Fruit fly (Drosophila melanogaster) whole organism, embryonic: Measurements from ENCODE around the gene Ire1.

ENCODE experiments used
- ATbp ChIP-seq: fragments of 200-800 bp; sonication (Bioruptor generic); optimal IDR thresholded peaks from 2 replicates; lab custom pipeline; 2017; ENCODE audit warnings: missing biosample characterization, mild to moderate bottlenecking, missing genetic modification characterization, missing genetic modification reagents
- Aef1 ChIP-seq: fragments of 200-800 bp; sonication (Bioruptor generic); IDR thresholded peaks from 3 replicates; pipeline ENCODE4 v1.3.6; 2022; ENCODE audit warnings: missing biosample characterization, missing genetic modification characterization
- CG10267 ChIP-seq: fragments of 200-800 bp; sonication (Bioruptor generic); optimal IDR thresholded peaks from 2 replicates; lab custom pipeline; 2018; ENCODE audit warnings: missing biosample characterization, mild to moderate bottlenecking, missing genetic modification characterization, moderate library complexity
- CG10565 ChIP-seq: fragments of 200-800 bp; sonication (Bioruptor generic); optimal IDR thresholded peaks from 3 replicates; lab custom pipeline; 2016; ENCODE audit warnings: missing biosample characterization, mild to moderate bottlenecking, missing genetic modification characterization
- CG11504 ChIP-seq: fragments of 200-800 bp; sonication (Bioruptor generic); optimal IDR thresholded peaks from 3 replicates; lab custom pipeline; 2019; ENCODE audit warnings: missing biosample characterization, mild to moderate bottlenecking, missing genetic modification characterization, moderate library complexity
- CG11695 ChIP-seq: fragments of 200-800 bp; sonication (Bioruptor generic); IDR thresholded peaks from 3 replicates; pipeline ENCODE4 v1.3.6; 2022; ENCODE audit warnings: missing biosample characterization, missing genetic modification characterization
- CG11696 ChIP-seq: fragments of 200-800 bp; sonication (Bioruptor generic); IDR thresholded peaks from 2 replicates; pipeline ENCODE4 v1.3.6; 2022; ENCODE audit warnings: missing biosample characterization, missing genetic modification characterization
- CG12391 ChIP-seq: fragments of 200-800 bp; sonication (Bioruptor generic); optimal IDR thresholded peaks from 3 replicates; lab custom pipeline; 2018; ENCODE audit warnings: missing biosample characterization, mild to moderate bottlenecking, missing genetic modification characterization, moderate library complexity
- CG14014 ChIP-seq: fragments of 200-800 bp; sonication (Bioruptor generic); IDR thresholded peaks from 2 replicates; pipeline ENCODE4 v1.3.6; 2022; ENCODE audit warnings: missing biosample characterization, missing genetic modification characterization
- CG14710 ChIP-seq: fragments of 200-800 bp; sonication (Bioruptor generic); optimal IDR thresholded peaks from 3 replicates; lab custom pipeline; 2019; ENCODE audit warnings: missing biosample characterization, mild to moderate bottlenecking, missing genetic modification characterization, moderate library complexity
- CG14860 ChIP-seq: fragments of 200-800 bp; sonication (Bioruptor generic); IDR thresholded peaks from 3 replicates; pipeline ENCODE4 v1.3.6; 2022; ENCODE audit warnings: missing biosample characterization, missing genetic modification characterization; ENCODE audit not compliant: partially characterized antibody
- CG16779 ChIP-seq: fragments of 200-800 bp; sonication (Bioruptor generic); IDR thresholded peaks from 2 replicates; pipeline ENCODE4 v1.3.6; 2022; ENCODE audit warnings: missing biosample characterization, missing genetic modification characterization
- CG16813 ChIP-seq: fragments of 200-800 bp; sonication (Bioruptor generic); IDR thresholded peaks from 3 replicates; pipeline ENCODE4 v1.3.6; 2022; ENCODE audit warnings: missing biosample characterization, missing genetic modification characterization; ENCODE audit not compliant: partially characterized antibody
- CG16863 ChIP-seq: fragments of 200-800 bp; sonication (Bioruptor generic); optimal IDR thresholded peaks from 3 replicates; lab custom pipeline; 2016; ENCODE audit warnings: missing biosample characterization, missing genetic modification characterization
- CG17359 ChIP-seq: fragments of 200-800 bp; sonication (Bioruptor generic); optimal IDR thresholded peaks from 3 replicates; lab custom pipeline; 2018; ENCODE audit warnings: missing biosample characterization, mild to moderate bottlenecking, missing genetic modification characterization, moderate library complexity
- CG17802 ChIP-seq: fragments of 200-800 bp; sonication (Bioruptor generic); optimal IDR thresholded peaks from 2 replicates; lab custom pipeline; 2018; ENCODE audit warnings: missing biosample characterization, mild to moderate bottlenecking, missing genetic modification characterization, moderate library complexity
- CG18476 ChIP-seq: fragments of 200-800 bp; sonication (Bioruptor generic); optimal IDR thresholded peaks from 2 replicates; lab custom pipeline; 2016; ENCODE audit warnings: missing biosample characterization, mild to moderate bottlenecking, missing genetic modification characterization
- CG2202 ChIP-seq: fragments of 200-800 bp; sonication (Bioruptor generic); optimal IDR thresholded peaks from 2 replicates; lab custom pipeline; 2018; ENCODE audit warnings: missing biosample characterization, mild to moderate bottlenecking, missing genetic modification characterization
- CG30020 ChIP-seq: fragments of 200-800 bp; optimal IDR thresholded peaks from 2 replicates; lab custom pipeline; 2019; ENCODE audit warnings: missing biosample characterization, mild to moderate bottlenecking, missing genetic modification characterization, moderate library complexity
- CG4820 ChIP-seq: fragments of 200-800 bp; sonication (Bioruptor generic); optimal IDR thresholded peaks from 3 replicates; lab custom pipeline; 2016; ENCODE audit warnings: missing biosample characterization, missing genetic modification characterization
- CG7271 ChIP-seq: fragments of 200-800 bp; sonication (Bioruptor generic); optimal IDR thresholded peaks from 2 replicates; lab custom pipeline; 2018; ENCODE audit warnings: missing biosample characterization, mild to moderate bottlenecking, missing genetic modification characterization, moderate library complexity
- CG7987 ChIP-seq: fragments of 200-800 bp; sonication (Bioruptor generic); optimal IDR thresholded peaks from 2 replicates; lab custom pipeline; 2018; ENCODE audit warnings: missing biosample characterization, mild to moderate bottlenecking, missing genetic modification characterization, moderate library complexity
- CG8478 ChIP-seq: fragments of >200 bp; optimal IDR thresholded peaks from 2 replicates; lab custom pipeline; 2018
- Dad ChIP-seq: fragments of 200-800 bp; sonication (Bioruptor generic); optimal IDR thresholded peaks from 3 replicates; lab custom pipeline; 2016; ENCODE audit warnings: missing biosample characterization, missing genetic modification characterization
- Drgx ChIP-seq: fragments of 200-800 bp; sonication (Bioruptor generic); IDR thresholded peaks from 2 replicates; pipeline ENCODE4 v1.3.6; 2022; ENCODE audit warnings: missing biosample characterization, missing genetic modification characterization
- E2f2 ChIP-seq: fragments of 200-800 bp; sonication (Bioruptor generic); IDR thresholded peaks from 2 replicates; pipeline ENCODE4 v1.3.6; 2022; ENCODE audit warnings: missing biosample characterization, missing genetic modification characterization
- Jarid2 ChIP-seq: fragments of 200-800 bp; sonication (Bioruptor generic); optimal IDR thresholded peaks from 3 replicates; lab custom pipeline; 2017; ENCODE audit warnings: mild to moderate bottlenecking, missing biosample characterization, missing genetic modification reagents, missing genetic modification characterization
- Mrtf ChIP-seq: fragments of 200-800 bp; sonication (Bioruptor generic); IDR thresholded peaks from 3 replicates; pipeline ENCODE4 v1.3.6; 2022; ENCODE audit warnings: missing biosample characterization, missing genetic modification characterization
- NC2α ChIP-seq: fragments of 200-800 bp; sonication (Bioruptor generic); optimal IDR thresholded peaks from 2 replicates; lab custom pipeline; 2016; ENCODE audit warnings: missing biosample characterization, missing genetic modification characterization
- Sin3A ChIP-seq: fragments of >200 bp; optimal IDR thresholded peaks from 2 replicates; lab custom pipeline; 2018
- Six4 ChIP-seq: fragments of 200-800 bp; sonication (Bioruptor generic); optimal IDR thresholded peaks from 2 replicates; lab custom pipeline; 2016; ENCODE audit warnings: missing biosample characterization, missing genetic modification characterization
- Sry-β ChIP-seq: fragments of 200-800 bp; sonication (Bioruptor generic); optimal IDR thresholded peaks from 2 replicates; lab custom pipeline; 2018; ENCODE audit warnings: missing biosample characterization, mild to moderate bottlenecking, missing genetic modification characterization, moderate library complexity
- Vsx1 ChIP-seq: fragments of 200-800 bp; sonication (Bioruptor generic); optimal IDR thresholded peaks from 2 replicates; lab custom pipeline; 2017; ENCODE audit warnings: missing biosample characterization, mild to moderate bottlenecking, missing genetic modification characterization, missing genetic modification reagents
- Xrp1 ChIP-seq: fragments of 200-800 bp; sonication (Bioruptor generic); IDR thresholded peaks from 2 replicates; pipeline ENCODE4 v1.3.6; 2022; ENCODE audit warnings: missing biosample characterization, missing genetic modification characterization
- ab ChIP-seq: fragments of 200-800 bp; sonication (Bioruptor generic); optimal IDR thresholded peaks from 2 replicates; lab custom pipeline; 2016; ENCODE audit warnings: missing biosample characterization, missing genetic modification characterization
- bab2 ChIP-seq: fragments of 200-800 bp; sonication (Bioruptor generic); optimal IDR thresholded peaks from 2 replicates; lab custom pipeline; 2016; ENCODE audit warnings: missing biosample characterization, missing genetic modification characterization
- bcd ChIP-seq: fragments of 200-800 bp; sonication (Bioruptor generic); optimal IDR thresholded peaks from 2 replicates; lab custom pipeline; 2017; ENCODE audit warnings: missing biosample characterization, mild to moderate bottlenecking, missing genetic modification characterization
- bsh ChIP-seq, 2 experiments: fragments of 200-800 bp; sonication (Bioruptor generic); optimal IDR thresholded peaks; 2 replicates each; lab custom pipeline; 2017 to 2018; ENCODE audit warnings: mild to moderate bottlenecking in 2 of 2, missing biosample characterization in 2 of 2, missing genetic modification characterization in 2 of 2, moderate library complexity in 1 of 2
- crol ChIP-seq: fragments of 200-800 bp; sonication (Bioruptor generic); IDR thresholded peaks from 2 replicates; pipeline ENCODE4 v1.3.6; 2022; ENCODE audit warnings: missing biosample characterization, missing genetic modification characterization
- cwo ChIP-seq: fragments of 200-800 bp; sonication (Bioruptor generic); optimal IDR thresholded peaks from 3 replicates; lab custom pipeline; 2017; ENCODE audit warnings: missing biosample characterization, missing genetic modification characterization, mild to moderate bottlenecking, moderate library complexity, missing genetic modification reagents
- dmrt11E ChIP-seq: fragments of 200-800 bp; sonication (Bioruptor generic); optimal IDR thresholded peaks from 3 replicates; lab custom pipeline; 2018; ENCODE audit warnings: missing biosample characterization, mild to moderate bottlenecking, missing genetic modification characterization, moderate library complexity
- dmrt99B ChIP-seq: fragments of 200-800 bp; sonication (Bioruptor generic); optimal IDR thresholded peaks from 2 replicates; lab custom pipeline; 2018; ENCODE audit warnings: missing biosample characterization, mild to moderate bottlenecking, missing genetic modification characterization, moderate library complexity
- fd3F ChIP-seq: fragments of 200-800 bp; sonication (Bioruptor generic); optimal IDR thresholded peaks from 2 replicates; lab custom pipeline; 2018; ENCODE audit warnings: missing biosample characterization, mild to moderate bottlenecking, missing genetic modification characterization, moderate library complexity
- fd64A ChIP-seq: fragments of 200-800 bp; sonication (Bioruptor generic); optimal IDR thresholded peaks from 3 replicates; lab custom pipeline; 2018; ENCODE audit warnings: missing biosample characterization, mild to moderate bottlenecking, missing genetic modification characterization
- gfzf ChIP-seq: fragments of 200-800 bp; sonication (Bioruptor generic); optimal IDR thresholded peaks from 2 replicates; lab custom pipeline; 2016; ENCODE audit warnings: missing biosample characterization, mild to moderate bottlenecking, missing genetic modification characterization, moderate library complexity
- gsb-n ChIP-seq: fragments of 200-800 bp; sonication (Bioruptor generic); optimal IDR thresholded peaks from 3 replicates; lab custom pipeline; 2018; ENCODE audit warnings: missing biosample characterization, mild to moderate bottlenecking, missing genetic modification characterization
- ham ChIP-seq: fragments of 200-800 bp; sonication (Bioruptor generic); IDR thresholded peaks from 2 replicates; pipeline ENCODE4 v1.3.6; 2022; ENCODE audit warnings: missing biosample characterization, missing genetic modification characterization
- prd ChIP-seq, 3 experiments: fragments of >200 bp in 2 of 3; fragments of 200-800 bp in 1 of 3; sonication (Bioruptor generic) in 1 of 3; optimal IDR thresholded peaks in 2 of 3; IDR thresholded peaks in 1 of 3; 2 replicates in 2 of 3; 3 replicates in 1 of 3; pipeline versions ENCODE4 v1.3.6 to Lab custom; 2017 to 2022; ENCODE audit warnings: missing biosample characterization in 1 of 3, missing genetic modification characterization in 1 of 3
- sug ChIP-seq: fragments of 200-800 bp; optimal IDR thresholded peaks from 2 replicates; lab custom pipeline; 2019; ENCODE audit warnings: missing biosample characterization, mild to moderate bottlenecking, missing genetic modification characterization, moderate library complexity
- yki ChIP-seq: fragments of >200 bp; optimal IDR thresholded peaks from 3 replicates; lab custom pipeline; 2018
- zen2 ChIP-seq: fragments of 200-800 bp; sonication (Bioruptor generic); IDR thresholded peaks from 3 replicates; pipeline ENCODE4 v1.3.6; 2022; ENCODE audit warnings: missing biosample characterization, missing genetic modification characterization; ENCODE audit not compliant: partially characterized antibody

Ire1 gene

DNA sequence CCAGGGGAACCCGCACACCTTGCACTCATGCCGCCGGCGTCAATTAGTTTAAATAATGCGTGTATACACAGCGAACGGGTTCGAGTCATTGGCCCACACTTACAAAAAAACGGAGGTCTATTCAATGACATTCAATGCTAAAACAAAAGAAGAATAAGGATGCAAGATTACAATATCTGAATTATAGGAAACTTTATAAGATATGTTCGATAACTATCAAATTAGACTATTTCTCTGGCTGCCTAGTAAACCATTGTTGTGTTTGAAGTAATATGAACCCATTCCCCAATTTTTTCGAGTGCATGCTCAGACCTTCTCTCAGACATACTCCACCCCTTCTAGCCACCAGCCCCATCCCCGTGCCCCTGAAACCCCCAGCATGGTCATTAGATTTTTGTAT, 40.1 kb downstream of the Ire1 start (continued):
- TF ChIP-seq sug (tag; lab: Kevin White, UChicago) (no peak), cwo (GFP tag; lab: Kevin White, UChicago) (no peak), CG4820 (GFP tag; lab: Kevin White, UChicago) (peak; percentile 4), Dad (no peak), Aef1 (GFP tag; lab: Robert Waterston, UW) (no peak), prd (optimal IDR thresholded peaks at IDR 0.05; lab: Kevin White, UChicago) (no peak), prd (GFP tag; IDR thresholded peaks at IDR 0.05; lab: Robert Waterston, UW) (no peak), Sry-β (no peak), CG12391 (tag; lab: Kevin White, UChicago) (peak; percentile 22), Drgx (GFP tag; lab: Robert Waterston, UW) (0 out of 2 replicates have a peak, but pooled peaks have one; percentile 13), zen2 (GFP tag; lab: Robert Waterston, UW) (no peak), Sin3A (lab: Kevin White, UChicago) (no peak), E2f2 (GFP tag; lab: Robert Waterston, UW) (no peak), yki (lab: Kevin White, UChicago) (no peak), CG11696 (GFP tag; lab: Robert Waterston, UW) (no peak), crol (GFP tag; lab: Robert Waterston, UW) (peak; percentile 38; the same call in 1 of the 2 replicates), CG14014 (GFP tag; lab: Robert Waterston, UW) (no peak), CG7271 (tag; lab: Kevin White, UChicago) (no peak), CG14860 (GFP tag; lab: Robert Waterston, UW) (no peak), NC2α (GFP tag; lab: Kevin White, UChicago) (no peak), CG17359 (tag; lab: Kevin White, UChicago) (peak; percentile 11), CG14710 (tag; lab: Kevin White, UChicago) (peak; percentile 23), CG16863 (GFP tag; lab: Kevin White, UChicago) (no peak), Jarid2 (GFP tag; lab: Kevin White, UChicago) (no peak), CG7987 (no peak), CG18476 (no peak), CG17802 (tag; lab: Kevin White, UChicago) (no peak), bsh (GFP tag; optimal IDR thresholded peaks at IDR 0.05; lab: Kevin White, UChicago) (peak in 1 of 2 experiments; percentile 44), gfzf (no peak), CG10565 (GFP tag; lab: Kevin White, UChicago) (no peak), ham (GFP tag; lab: Robert Waterston, UW) (no peak), CG16779 (GFP tag; lab: Robert Waterston, UW) (no peak), dmrt11E (tag; lab: Kevin White, UChicago) (peak; percentile 53), fd3F (GFP tag; lab: Kevin White, UChicago) (no peak), gsb-n (tag; lab: Kevin White, UChicago) (no peak), CG11504 (peak; percentile 34), fd64A (no peak), bcd (GFP tag; lab: Kevin White, UChicago) (peak; percentile 1), Mrtf (GFP tag; lab: Robert Waterston, UW) (no peak), CG10267 (tag; lab: Kevin White, UChicago) (peak; percentile 11), CG11695 (GFP tag; lab: Robert Waterston, UW) (no peak), Six4 (GFP tag; lab: Kevin White, UChicago) (no peak), dmrt99B (peak; percentile 8), Vsx1 (GFP tag; lab: Kevin White, UChicago) (no peak), CG8478 (no peak), ATbp (peak; percentile 26), CG30020 (tag; lab: Kevin White, UChicago) (no peak), CG2202 (peak; percentile 29), CG16813 (no peak), Xrp1 (peak; percentile 52; the same call in 1 of the 2 replicates), bab2 (GFP tag; lab: Kevin White, UChicago) (no peak), ab (no peak)
